Fruit fly (Drosophila melanogaster) whole organism, prepupa: ENCODE measurements around the gene CG18598.

Experiments used
- CG10631 ChIP-seq: fragments of 200-800 bp; sonication (Bioruptor generic); optimal IDR thresholded peaks from 2 replicates; lab custom pipeline; 2016; ENCODE audit warnings: missing biosample characterization, missing genetic modification characterization
- CG10669 ChIP-seq: fragments of 200-800 bp; sonication (Bioruptor generic); optimal IDR thresholded peaks from 3 replicates; lab custom pipeline; 2018; ENCODE audit warnings: missing biosample characterization, mild to moderate bottlenecking, missing genetic modification characterization, moderate library complexity
- CG11762 ChIP-seq: fragments of 200-800 bp; sonication (Bioruptor generic); optimal IDR thresholded peaks from 3 replicates; lab custom pipeline; 2016; ENCODE audit warnings: missing biosample characterization, missing genetic modification characterization; ENCODE audit not compliant: insufficient read depth
- CG6854 ChIP-seq: fragments of 200-800 bp; sonication (Bioruptor generic); optimal IDR thresholded peaks from 2 replicates; lab custom pipeline; 2017; ENCODE audit warnings: missing biosample characterization, mild to moderate bottlenecking, missing genetic modification characterization
- CG8319 ChIP-seq: fragments of 200-800 bp; sonication (Bioruptor generic); optimal IDR thresholded peaks from 3 replicates; lab custom pipeline; 2016; ENCODE audit warnings: missing biosample characterization, missing genetic modification characterization
- Eip78C ChIP-seq: fragments of 200-800 bp; sonication (Bioruptor generic); peaks from one replicate; lab custom pipeline; 2016; ENCODE audit warnings: missing biosample characterization, missing genetic modification characterization
- Ets21C ChIP-seq: fragments of 200-800 bp; sonication (Bioruptor generic); optimal IDR thresholded peaks from 3 replicates; lab custom pipeline; 2016; ENCODE audit warnings: missing biosample characterization, missing genetic modification characterization
- Hr38 ChIP-seq: sonication (Bioruptor generic); optimal IDR thresholded peaks from 2 replicates; lab custom pipeline; 2016; ENCODE audit warnings: missing biosample characterization, missing genetic modification characterization
- Hr4 ChIP-seq: fragments of 200-800 bp; sonication (Bioruptor generic); optimal IDR thresholded peaks from 3 replicates; lab custom pipeline; 2016; ENCODE audit warnings: missing biosample characterization, missing genetic modification characterization
- Met ChIP-seq: fragments of 200-800 bp; sonication (Bioruptor generic); optimal IDR thresholded peaks from 3 replicates; lab custom pipeline; 2016; ENCODE audit warnings: missing biosample characterization, missing genetic modification characterization
- Sox14 ChIP-seq: fragments of 200-800 bp; sonication (Bioruptor generic); optimal IDR thresholded peaks from 3 replicates; lab custom pipeline; 2016; ENCODE audit warnings: missing biosample characterization, missing genetic modification characterization
- fkh ChIP-seq: fragments of 200-800 bp; sonication (Bioruptor generic); optimal IDR thresholded peaks from 3 replicates; lab custom pipeline; 2017; ENCODE audit warnings: missing biosample characterization, mild to moderate bottlenecking, missing genetic modification characterization, moderate library complexity
- spab ChIP-seq: fragments of 200-800 bp; sonication (Bioruptor generic); optimal IDR thresholded peaks from 2 replicates; lab custom pipeline; 2017; ENCODE audit warnings: missing biosample characterization, mild to moderate bottlenecking, missing genetic modification characterization, missing genetic modification reagents

DNA sequence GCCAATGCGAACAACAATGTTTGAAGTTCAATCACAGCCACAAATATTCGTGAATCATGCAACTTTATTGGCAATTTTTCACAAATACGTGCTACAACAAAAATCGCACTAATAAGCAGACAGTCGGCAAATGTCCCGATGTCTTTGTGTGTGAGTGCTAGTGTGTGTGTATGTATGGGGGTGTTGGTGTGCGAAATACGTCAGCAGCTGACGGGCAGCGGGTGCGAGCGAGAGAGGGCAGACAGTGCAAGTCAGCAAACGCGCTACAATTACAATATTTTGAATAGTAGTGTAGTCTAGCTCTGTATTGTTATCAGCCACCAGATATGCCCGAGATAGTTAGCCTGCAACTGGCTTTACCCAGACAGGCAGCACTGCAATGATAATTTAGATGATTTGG, 4.9 kb upstream of the CG18598 start:
- TF ChIP-seq Met (GFP tag; lab: Kevin White, UChicago) = no peak
- TF ChIP-seq CG11762 (GFP tag; lab: Kevin White, UChicago) = no peak
- no peak for TF ChIP-seq spab (GFP tag; lab: Kevin White, UChicago)
- no peak for TF ChIP-seq Ets21C (GFP tag; lab: Kevin White, UChicago)
- TF ChIP-seq Sox14 (GFP tag; lab: Kevin White, UChicago) = no peak
- TF ChIP-seq CG6854 (GFP tag; lab: Kevin White, UChicago) = no peak
- no peak for TF ChIP-seq CG8319 (GFP tag; lab: Kevin White, UChicago)
- no peak for TF ChIP-seq Hr38 (GFP tag; lab: Kevin White, UChicago)
- TF ChIP-seq Hr4 = no peak
- no peak for TF ChIP-seq CG10631 (GFP tag; lab: Kevin White, UChicago)
- no peak for TF ChIP-seq fkh
- TF ChIP-seq Eip78C (GFP tag; lab: Kevin White, UChicago) = no peak
- no peak for TF ChIP-seq CG10669 (GFP tag; lab: Kevin White, UChicago)
